Fruit fly (Drosophila melanogaster) whole organism, prepupa: ENCODE data around the gene CG5808.

Experiments
- CG8119 ChIP-seq: fragments of 200-800 bp; sonication (Bioruptor generic); IDR thresholded peaks from 3 replicates; pipeline ENCODE4 v1.3.6; 2022; ENCODE audit warnings: missing biosample characterization, missing genetic modification characterization
- Sox14 ChIP-seq: fragments of 200-800 bp; sonication (Bioruptor generic); optimal IDR thresholded peaks from 3 replicates; lab custom pipeline; 2016; ENCODE audit warnings: missing biosample characterization, missing genetic modification characterization

dm6 chr3R:24857459-24857858 lies 40.7 kb upstream of the CG5808 start, which contains the start of gene CAH4:
- no peak for TF ChIP-seq Sox14 (GFP tag; lab: Kevin White, UChicago)
- TF ChIP-seq CG8119 (GFP tag; lab: Robert Waterston, UW): no peak
